Worm (Caenorhabditis elegans) whole organism, midembryonic: ENCODE data around the gene C01G12.9.

Experiments used
- flt-1 ChIP-seq: fragments of 200-800 bp; sonication (Bioruptor generic); IDR thresholded peaks from 2 replicates; pipeline ENCODE4 v1.3.6; 2022; ENCODE audit warnings: missing genetic modification characterization, missing compliant biosample characterization
- klf-2 ChIP-seq: fragments of 200-800 bp; sonication (Bioruptor generic); conservative IDR thresholded peaks from 2 replicates; pipeline ENCODE4 v1.3.6; 2022; ENCODE audit warnings: missing genetic modification reagents, missing genetic modification characterization, missing compliant biosample characterization
- tab-1 ChIP-seq: fragments of 200-800 bp; sonication (Bioruptor generic); IDR thresholded peaks from 2 replicates; pipeline ENCODE4 v1.3.6; 2022; ENCODE audit warnings: missing genetic modification characterization, missing compliant biosample characterization
- ztf-29 ChIP-seq: fragments of 200-800 bp; sonication (Bioruptor generic); IDR thresholded peaks from 2 replicates; pipeline ENCODE4 v1.3.6; 2022; ENCODE audit warnings: missing genetic modification reagents, missing genetic modification characterization, missing compliant biosample characterization

DNA sequence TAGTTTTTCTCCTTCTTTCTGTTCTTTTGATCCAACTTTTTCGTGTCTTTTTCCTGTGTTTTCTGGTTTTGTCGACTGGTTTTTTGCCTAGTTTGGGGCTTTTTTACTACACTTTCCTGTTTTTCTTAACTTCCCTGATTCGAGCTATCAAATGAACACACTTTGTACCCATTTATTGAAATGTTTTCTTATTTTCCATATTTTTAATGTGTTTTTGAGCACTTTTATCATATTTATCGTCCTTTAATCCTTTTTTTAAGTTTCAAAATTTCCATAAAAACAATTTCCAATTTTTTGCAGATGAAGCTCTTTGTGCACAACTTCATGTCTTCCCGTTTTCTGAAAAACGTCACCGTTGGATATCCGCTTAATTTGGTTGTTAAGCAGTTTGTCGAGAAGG is 44.8 kb upstream of the C01G12.9 start, which contains the start of gene C04H5.1:
- TF ChIP-seq flt-1 (GFP tag; lab: Robert Waterston, UW) (no peak), klf-2 (GFP tag; lab: Robert Waterston, UW) (no peak), tab-1 (GFP tag; lab: Robert Waterston, UW) (no peak), ztf-29 (GFP tag; lab: Robert Waterston, UW) (no peak)
